Worm (Caenorhabditis elegans) whole organism, L4 larva: Measurements from ENCODE around the gene F13A2.1.

Experiments used
- Y105C5A.15 ChIP-seq: fragments of 200-800 bp; sonication (Bioruptor generic); IDR thresholded peaks from 2 replicates; pipeline ENCODE4 v1.3.6; 2022; ENCODE audit warnings: missing genetic modification characterization, missing compliant biosample characterization
- ZK337.2 ChIP-seq: fragments of 200-800 bp; sonication (Bioruptor generic); IDR thresholded peaks from 2 replicates; pipeline ENCODE4 v1.3.6; 2022; ENCODE audit warnings: missing genetic modification reagents, missing genetic modification characterization, missing compliant biosample characterization
- aly-2 ChIP-seq: sonication (generic microtip); optimal IDR thresholded peaks from 2 replicates; lab custom pipeline; 2018; ENCODE audit warnings: missing biosample characterization, missing genetic modification characterization
- dmd-9 ChIP-seq: fragments of 200-800 bp; sonication (Bioruptor generic); IDR thresholded peaks from 2 replicates; pipeline ENCODE4 v1.3.6; 2022; ENCODE audit warnings: missing genetic modification reagents, missing genetic modification characterization, missing compliant biosample characterization
- fkh-10 ChIP-seq: fragments of 150-350 bp; optimal IDR thresholded peaks from 2 replicates; lab custom pipeline; 2014; ENCODE audit warnings: missing biosample characterization, missing genetic modification reagents, missing genetic modification characterization
- mdl-1 ChIP-seq, 2 experiments: fragments of 150-350 bp in 1 of 2; sonication (generic microtip) in 1 of 2; optimal IDR thresholded peaks; 2 replicates each; lab custom pipeline; 2014 to 2017; ENCODE audit warnings: missing biosample characterization in 2 of 2, missing genetic modification characterization in 2 of 2
- pha-4 ChIP-seq, 2 experiments: fragments of 150-350 bp in 1 of 2; fragments of 200-800 bp in 1 of 2; sonication (Bioruptor generic) in 1 of 2; IDR thresholded peaks in 1 of 2; optimal IDR thresholded peaks in 1 of 2; 2 replicates each; pipeline versions ENCODE4 v1.3.6 to Lab custom; 2014 to 2022; ENCODE audit warnings: missing genetic modification characterization in 2 of 2, missing genetic modification reagents in 2 of 2, missing biosample characterization in 1 of 2, missing compliant biosample characterization in 1 of 2
- skn-1 ChIP-seq: fragments of 150-350 bp; optimal IDR thresholded peaks from 2 replicates; lab custom pipeline; 2014; ENCODE audit warnings: missing biosample characterization, missing genetic modification characterization

DNA sequence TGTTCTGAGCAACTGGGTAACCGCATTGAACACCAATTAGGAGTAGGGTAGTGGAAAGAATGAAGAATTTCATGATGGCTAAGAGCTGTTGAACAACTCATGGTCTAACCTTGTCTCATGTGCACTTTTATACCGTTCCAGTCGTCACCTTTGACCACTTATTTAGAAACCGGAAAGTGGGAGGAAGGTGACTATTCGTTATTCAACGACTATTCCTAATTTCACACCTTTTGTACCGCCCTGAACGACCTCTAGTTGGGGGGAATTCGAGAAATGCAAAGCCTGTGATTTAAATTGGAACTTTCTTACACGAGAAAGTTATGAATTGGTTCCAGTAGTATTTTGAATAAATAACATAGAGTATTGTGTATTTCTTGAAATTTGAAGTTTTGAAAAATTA lies 47.4 kb upstream of the F13A2.1 start, which contains the start of gene Y47D7A.12:
- TF ChIP-seq aly-2 (tag; lab: Kevin White, UChicago) (no peak), dmd-9 (no peak), skn-1 (no peak), pha-4 (GFP tag; IDR thresholded peaks at IDR 0.05; lab: Robert Waterston, UW) (no peak), pha-4 (tag; optimal IDR thresholded peaks at IDR 0.05; lab: Kevin White, UChicago) (no peak), fkh-10 (GFP tag; lab: Kevin White, UChicago) (no peak), mdl-1 (tag; optimal IDR thresholded peaks at IDR 0.05; lab: Kevin White, UChicago) (no peak), Y105C5A.15 (GFP tag; lab: Robert Waterston, UW) (no peak), ZK337.2 (GFP tag; lab: Robert Waterston, UW) (no peak)
